Worm (Caenorhabditis elegans): ENCODE data around the gene ubh-4.

ubh-4 gene

DNA sequence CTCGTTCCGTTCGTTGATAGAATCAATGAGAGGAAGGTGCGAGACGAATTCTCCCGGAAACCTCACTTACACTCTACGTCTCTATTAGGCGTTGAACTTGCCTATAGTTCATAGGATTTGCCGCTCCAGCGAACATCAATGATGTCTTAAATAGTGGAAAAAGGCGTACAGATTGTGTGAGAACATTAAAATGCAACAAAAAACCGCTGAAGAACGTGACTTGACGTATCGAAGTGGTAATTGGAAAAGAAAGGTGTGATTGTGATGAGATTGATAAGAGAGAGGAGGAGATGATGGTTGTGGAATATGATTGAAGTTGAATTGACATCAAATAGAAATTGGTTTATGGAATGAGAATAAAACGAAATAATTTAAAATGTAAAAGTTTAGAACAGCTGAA is 5.4 kb downstream of the ubh-4 start (continued):
- TF ChIP-seq ctbp-1 (GFP tag; IDR thresholded peaks at IDR 0.05) (no peak), sdz-12 (GFP tag; optimal IDR thresholded peaks at IDR 0.05) (no peak), zfp-2 (tag; optimal IDR thresholded peaks at IDR 0.05) (no peak), ceh-82 (tag; optimal IDR thresholded peaks at IDR 0.05) (no peak), F10B5.3 (tag; optimal IDR thresholded peaks at IDR 0.05) (no peak), spr-3 (GFP tag; optimal IDR thresholded peaks at IDR 0.05) (no peak), lin-13 (GFP tag; optimal IDR thresholded peaks at IDR 0.05) (no peak), lsy-2 (tag; optimal IDR thresholded peaks at IDR 0.05) (no peak), ceh-28 (tag; optimal IDR thresholded peaks at IDR 0.05) (no peak), madf-9 (GFP tag; conservative IDR thresholded peaks at IDR 0.05) (peak; percentile 14; the same call in 1 of the 2 replicates), gei-8 (GFP tag; optimal IDR thresholded peaks at IDR 0.05) (no peak), php-3 (GFP tag; IDR thresholded peaks at IDR 0.05) (peak; percentile 55), zip-2 (tag; optimal IDR thresholded peaks at IDR 0.05) (no peak), daf-16 (GFP tag; optimal IDR thresholded peaks at IDR 0.05) (no peak), daf-16 (tag; optimal IDR thresholded peaks at IDR 0.05) (peak; percentile 13), dmd-8 (GFP tag; IDR thresholded peaks at IDR 0.05) (no peak), ceh-20 (GFP tag; IDR thresholded peaks at IDR 0.05) (peak; percentile 68; the same call in 1 of the 2 replicates), tag-97 (GFP tag; IDR thresholded peaks at IDR 0.05) (no peak), fos-1 (tag; optimal IDR thresholded peaks at IDR 0.05) (no peak), aha-1 (tag) (peak; percentile 59), hif-1 (tag; optimal IDR thresholded peaks at IDR 0.05) (no peak), daf-19 (GFP tag; conservative IDR thresholded peaks at IDR 0.05) (no peak), nhr-102 (tag; optimal IDR thresholded peaks at IDR 0.05) (no peak), egl-43 (GFP tag; IDR thresholded peaks at IDR 0.05) (no peak), set-16 (GFP tag; IDR thresholded peaks at IDR 0.05) (no peak), arid-1 (GFP tag; conservative IDR thresholded peaks at IDR 0.05) (no peak), dve-1 (tag; optimal IDR thresholded peaks at IDR 0.05; ENCODE audit: insufficient read depth) (peak; percentile 25), Y105C5A.15 (GFP tag; IDR thresholded peaks at IDR 0.05) (no peak), hlh-30 (tag; optimal IDR thresholded peaks at IDR 0.05; ENCODE audit: insufficient read depth) (peak; percentile 20), madf-5 (GFP tag; IDR thresholded peaks at IDR 0.05) (no peak), nhr-28 (tag; optimal IDR thresholded peaks at IDR 0.05) (peak; percentile 21), F37D6.2 (tag; optimal IDR thresholded peaks at IDR 0.05) (no peak), snpc-4 (tag; optimal IDR thresholded peaks at IDR 0.05) (no peak), attf-4 (tag; optimal IDR thresholded peaks at IDR 0.05) (no peak), skn-1 (tag; optimal IDR thresholded peaks at IDR 0.05) (no peak), lin-39 (tag; optimal IDR thresholded peaks at IDR 0.05) (no peak), rbr-2 (tag; optimal IDR thresholded peaks at IDR 0.05) (no peak), unc-39 (tag; optimal IDR thresholded peaks at IDR 0.05) (no peak), vab-7 (GFP tag; IDR thresholded peaks at IDR 0.05) (no peak), R02D3.7 (tag; optimal IDR thresholded peaks at IDR 0.05) (no peak), lim-7 (GFP tag; IDR thresholded peaks at IDR 0.05) (no peak), mes-2 (tag; optimal IDR thresholded peaks at IDR 0.05; ENCODE audit: poor library complexity, severe bottlenecking) (peak; percentile 10), hlh-11 (tag; optimal IDR thresholded peaks at IDR 0.05) (peak; percentile 39), dmd-9 (GFP tag; IDR thresholded peaks at IDR 0.05) (no peak), nhr-77 (tag; optimal IDR thresholded peaks at IDR 0.05) (no peak), pqm-1 (tag; optimal IDR thresholded peaks at IDR 0.05) (peak; percentile 17), pha-4 (GFP tag; IDR thresholded peaks at IDR 0.05) (no peak), pha-4 (tag; optimal IDR thresholded peaks at IDR 0.05) (no peak), ama-1 (optimal IDR thresholded peaks at IDR 0.05) (peak; percentile 10), lin-15B (tag; optimal IDR thresholded peaks at IDR 0.05) (no peak), jun-1 (tag; optimal IDR thresholded peaks at IDR 0.05) (no peak)

Measured in whole organism, L4 larva.